Worm (Caenorhabditis elegans) whole organism, late embryonic: Measurements from ENCODE around the gene pmpl-1.

ENCODE experiments used
- ceh-45 ChIP-seq: fragments of 200-800 bp; sonication (Bioruptor generic); IDR thresholded peaks from 2 replicates; pipeline ENCODE4 v1.3.6; 2022; ENCODE audit warnings: missing genetic modification reagents, missing genetic modification characterization, missing compliant biosample characterization
- ceh-48 ChIP-seq: sonication (generic microtip); optimal IDR thresholded peaks from 2 replicates; lab custom pipeline; 2016; ENCODE audit warnings: missing genetic modification characterization, inconsistent platforms, missing compliant biosample characterization
- gmeb-2 ChIP-seq: sonication (generic microtip); optimal IDR thresholded peaks from 2 replicates; lab custom pipeline; 2016; ENCODE audit warnings: missing genetic modification characterization, inconsistent platforms, missing compliant biosample characterization
- hlh-30 ChIP-seq: sonication (generic microtip); optimal IDR thresholded peaks from 2 replicates; lab custom pipeline; 2017; ENCODE audit warnings: antibody characterized with exemption, missing genetic modification characterization, missing compliant biosample characterization; ENCODE audit not compliant: insufficient read depth
- nhr-11 ChIP-seq: fragments of 150-350 bp; optimal IDR thresholded peaks from 2 replicates; lab custom pipeline; 2014; ENCODE audit warnings: missing biosample characterization, missing genetic modification characterization
- nhr-232 ChIP-seq: sonication (generic microtip); optimal IDR thresholded peaks from 2 replicates; lab custom pipeline; 2016; ENCODE audit warnings: missing genetic modification characterization, missing compliant biosample characterization
- pat-9 ChIP-seq: fragments of 200-800 bp; sonication (Bioruptor generic); optimal IDR thresholded peaks from 2 replicates; lab custom pipeline; 2018; ENCODE audit warnings: mild to moderate bottlenecking, missing genetic modification characterization, moderate library complexity, missing compliant biosample characterization
- pha-4 ChIP-seq: fragments of 150-350 bp; optimal IDR thresholded peaks from 2 replicates; lab custom pipeline; 2018; ENCODE audit warnings: missing biosample characterization, missing genetic modification reagents, missing genetic modification characterization
- sox-4 ChIP-seq: sonication (generic microtip); optimal IDR thresholded peaks from 2 replicates; lab custom pipeline; 2017; ENCODE audit warnings: mild to moderate bottlenecking, missing genetic modification characterization, inconsistent platforms, missing compliant biosample characterization
- unc-55 ChIP-seq: sonication (generic microtip); optimal IDR thresholded peaks from 2 replicates; lab custom pipeline; 2017; ENCODE audit warnings: missing biosample characterization, missing genetic modification reagents, missing genetic modification characterization
- unc-86 ChIP-seq: sonication (generic microtip); optimal IDR thresholded peaks from 2 replicates; lab custom pipeline; 2016; ENCODE audit warnings: missing genetic modification characterization, missing compliant biosample characterization

- TF ChIP-seq unc-86 (tag; lab: Kevin White, UChicago) (no peak), unc-55 (no peak), ceh-48 (tag; lab: Kevin White, UChicago) (no peak), pha-4 (tag; lab: Kevin White, UChicago) (no peak), gmeb-2 (tag; lab: Kevin White, UChicago) (no peak), sox-4 (tag; lab: Kevin White, UChicago) (no peak), pat-9 (tag; lab: Kevin White, UChicago) (no peak), ceh-45 (GFP tag; lab: Robert Waterston, UW) (no peak), nhr-11 (no peak), hlh-30 (tag; lab: Kevin White, UChicago) (no peak), nhr-232 (tag; lab: Kevin White, UChicago) (no peak)
Measured at ce11 chrX:3773233-3773632, 14.6 kb upstream of the pmpl-1 start.
